Fruit fly (Drosophila melanogaster): Measurements from ENCODE around the gene CG5001.
A peak's percentile ranks its signal among the peaks of the same experiment; 100 is the strongest.

Gene CG5001

DNA sequence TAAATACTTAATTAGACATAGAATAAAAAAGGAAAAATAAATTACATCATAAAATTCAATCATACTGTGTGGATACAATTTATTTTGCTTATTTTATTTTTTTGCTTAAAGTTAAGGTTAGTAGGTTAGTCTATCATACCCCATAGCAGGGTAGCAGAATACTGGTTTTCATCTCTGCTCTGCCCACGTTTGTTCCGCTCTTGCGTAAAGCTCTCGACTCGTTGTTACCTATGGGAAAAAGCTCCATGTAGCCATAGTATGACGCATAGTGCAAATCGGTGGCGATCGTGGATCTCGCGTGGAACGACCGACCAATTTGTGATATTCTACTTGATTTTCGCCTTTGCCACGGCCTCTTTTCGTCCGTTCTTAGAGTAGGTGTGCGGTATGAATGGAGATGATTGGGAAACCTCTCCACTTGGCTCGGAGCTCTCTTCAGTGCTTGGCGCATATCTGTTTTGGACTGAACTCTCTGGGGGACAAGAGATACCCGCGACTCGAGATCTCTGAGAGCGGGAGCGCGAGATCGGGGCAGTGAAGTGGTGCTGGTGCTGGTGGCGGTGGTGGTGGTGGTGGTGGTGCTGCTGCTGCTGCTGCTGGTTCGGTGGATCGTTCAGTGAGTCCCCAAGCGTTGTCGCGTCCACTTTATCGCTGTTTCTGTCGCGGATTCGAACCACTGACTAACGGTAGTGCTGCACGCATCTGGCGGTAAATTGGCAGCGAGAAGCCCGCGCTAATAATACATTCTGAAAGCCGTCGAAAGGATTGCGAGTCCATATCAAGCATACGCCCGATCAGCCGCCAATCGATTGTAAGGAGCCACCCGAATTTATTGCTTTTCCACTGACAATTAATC, at the start of gene CG5001 (continued):
- peak; percentile 35; the same call in 1 of the 3 replicates for TF ChIP-seq CG16813 (GFP tag; IDR thresholded peaks at IDR 0.05; ENCODE audit: partially characterized antibody)
- no peak for TF ChIP-seq pfk (GFP tag; optimal IDR thresholded peaks at IDR 0.05)
- peak; percentile 93 for TF ChIP-seq CG15269 (tag; optimal IDR thresholded peaks at IDR 0.05)
- peak; percentile 48 for TF ChIP-seq maf-S (GFP tag; optimal IDR thresholded peaks at IDR 0.05)
- TF ChIP-seq gro (GFP tag; optimal IDR thresholded peaks at IDR 0.05) = peak; percentile 67
- peak; percentile 74; the same call in 1 of the 2 replicates for TF ChIP-seq CG5953 (GFP tag; IDR thresholded peaks at IDR 0.05)
- peak; percentile 76; the same call in 3 of the 4 replicates for TF ChIP-seq Gug (GFP tag; IDR thresholded peaks at IDR 0.05)
- no peak for TF ChIP-seq hkb (optimal IDR thresholded peaks at IDR 0.05)
- peak; percentile 87 for TF ChIP-seq hkb (GFP tag; IDR thresholded peaks at IDR 0.05)
- 0 out of 2 replicates have a peak, but pooled peaks have one; percentile 9 for TF ChIP-seq Dref (GFP tag; IDR thresholded peaks at IDR 0.05)
- peak; percentile 75 for TF ChIP-seq CG14050 (GFP tag; IDR thresholded peaks at IDR 0.05)
- TF ChIP-seq CkIIα-i1 (GFP tag; IDR thresholded peaks at IDR 0.05) = no peak
- peak; percentile 78 for TF ChIP-seq Chrac-16 (GFP tag; optimal IDR thresholded peaks at IDR 0.05)
- TF ChIP-seq pros (GFP tag; optimal IDR thresholded peaks at IDR 0.05) = no peak
- peak; percentile 64 for TF ChIP-seq CG18619 (GFP tag; optimal IDR thresholded peaks at IDR 0.05)
- no peak for TF ChIP-seq da (GFP tag; optimal IDR thresholded peaks at IDR 0.05)
- TF ChIP-seq grau (tag; optimal IDR thresholded peaks at IDR 0.05) = peak; percentile 89
- peak; percentile 91 for TF ChIP-seq Ptx1 (GFP tag; IDR thresholded peaks at IDR 0.05)
- TF ChIP-seq CG7271 (tag; optimal IDR thresholded peaks at IDR 0.05) = peak; percentile 56
- TF ChIP-seq Rx (GFP tag; IDR thresholded peaks at IDR 0.05) = no peak
- no peak for TF ChIP-seq lbe (GFP tag; optimal IDR thresholded peaks at IDR 0.05)
- TF ChIP-seq CG6272 (GFP tag; IDR thresholded peaks at IDR 0.05) = peak; percentile 65
- peak; percentile 58 for TF ChIP-seq CG13287 (GFP tag; IDR thresholded peaks at IDR 0.05; ENCODE audit: partially characterized antibody)
- TF ChIP-seq sug (tag; optimal IDR thresholded peaks at IDR 0.05) = peak; percentile 85
- peak; percentile 54 for TF ChIP-seq cato (GFP tag; optimal IDR thresholded peaks at IDR 0.05; ENCODE audit: borderline replicate concordance)
- peak; percentile 36; the same call in 1 of the 3 replicates for TF ChIP-seq croc (GFP tag; conservative IDR thresholded peaks at IDR 0.05)
- TF ChIP-seq Dip2 (GFP tag; IDR thresholded peaks at IDR 0.05) = no peak
- no peak for TF ChIP-seq CG1529 (GFP tag; optimal IDR thresholded peaks at IDR 0.05)
- 0 out of 3 replicates have a peak, but pooled peaks have one; percentile 37 for TF ChIP-seq CG7357 (GFP tag; IDR thresholded peaks at IDR 0.05)
- peak; percentile 60 for TF ChIP-seq Nf-YB (GFP tag; optimal IDR thresholded peaks at IDR 0.05)
- peak; percentile 81; the same call in 1 of the 2 replicates for TF ChIP-seq cas (GFP tag; IDR thresholded peaks at IDR 0.05)
- TF ChIP-seq Sin3A (optimal IDR thresholded peaks at IDR 0.05) = no peak
- TF ChIP-seq CG1647 (GFP tag; optimal IDR thresholded peaks at IDR 0.05) = peak; percentile 64
- TF ChIP-seq Scr (GFP tag; IDR thresholded peaks at IDR 0.05; ENCODE audit: partially characterized antibody) = 0 out of 2 replicates have a peak, but pooled peaks have one; percentile 12
- peak; percentile 59; the same call in 1 of the 2 replicates for TF ChIP-seq CG11085 (GFP tag; IDR thresholded peaks at IDR 0.05)
- TF ChIP-seq CG17802 (tag; optimal IDR thresholded peaks at IDR 0.05) = peak; percentile 42
- peak; percentile 62 for TF ChIP-seq pum (GFP tag; optimal IDR thresholded peaks at IDR 0.05)
- no peak for TF ChIP-seq abd-A (tag; optimal IDR thresholded peaks at IDR 0.05)
- peak; percentile 36; the same call in 1 of the 2 replicates for TF ChIP-seq bowl (GFP tag; IDR thresholded peaks at IDR 0.05)
- no peak for TF ChIP-seq Sox100B (GFP tag; optimal IDR thresholded peaks at IDR 0.05)
- TF ChIP-seq CG7372 (GFP tag; IDR thresholded peaks at IDR 0.05) = peak; percentile 80
- peak; percentile 19 for TF ChIP-seq CG9876 (GFP tag; optimal IDR thresholded peaks at IDR 0.05)
- TF ChIP-seq CG16863 (GFP tag; optimal IDR thresholded peaks at IDR 0.05) = peak; percentile 60
- TF ChIP-seq Sox102F (GFP tag; optimal IDR thresholded peaks at IDR 0.05) = peak; percentile 92
- TF ChIP-seq shn (GFP tag; optimal IDR thresholded peaks at IDR 0.05) = peak; percentile 53
- TF ChIP-seq CG6813 (GFP tag; optimal IDR thresholded peaks at IDR 0.05) = peak; percentile 75
- peak; percentile 83 for TF ChIP-seq BtbVII (GFP tag; optimal IDR thresholded peaks at IDR 0.05)
- TF ChIP-seq CG17568 (GFP tag; optimal IDR thresholded peaks at IDR 0.05) = no peak
- no peak for TF ChIP-seq ato (GFP tag; IDR thresholded peaks at IDR 0.05; ENCODE audit: partially characterized antibody)

Measured in whole organism, embryonic.